Worm (Caenorhabditis elegans) whole organism, L1 larva: ENCODE results near the gene col-173.

Source experiments
- alr-1 ChIP-seq: fragments of 200-800 bp; sonication (Bioruptor generic); optimal IDR thresholded peaks from 2 replicates; lab custom pipeline; 2018; ENCODE audit warnings: borderline replicate concordance, mild to moderate bottlenecking, missing genetic modification characterization, missing compliant biosample characterization
- blmp-1 ChIP-seq: fragments of 150-350 bp; optimal IDR thresholded peaks from 2 replicates; lab custom pipeline; 2014; ENCODE audit warnings: missing biosample characterization, missing genetic modification characterization
- lin-13 ChIP-seq: fragments of 150-350 bp; optimal IDR thresholded peaks from 2 replicates; lab custom pipeline; 2014; ENCODE audit warnings: missing biosample characterization, missing genetic modification reagents, missing genetic modification characterization
- unc-62 ChIP-seq: fragments of 150-350 bp; optimal IDR thresholded peaks from 2 replicates; lab custom pipeline; 2014; ENCODE audit warnings: missing biosample characterization, missing genetic modification reagents, missing genetic modification characterization

DNA sequence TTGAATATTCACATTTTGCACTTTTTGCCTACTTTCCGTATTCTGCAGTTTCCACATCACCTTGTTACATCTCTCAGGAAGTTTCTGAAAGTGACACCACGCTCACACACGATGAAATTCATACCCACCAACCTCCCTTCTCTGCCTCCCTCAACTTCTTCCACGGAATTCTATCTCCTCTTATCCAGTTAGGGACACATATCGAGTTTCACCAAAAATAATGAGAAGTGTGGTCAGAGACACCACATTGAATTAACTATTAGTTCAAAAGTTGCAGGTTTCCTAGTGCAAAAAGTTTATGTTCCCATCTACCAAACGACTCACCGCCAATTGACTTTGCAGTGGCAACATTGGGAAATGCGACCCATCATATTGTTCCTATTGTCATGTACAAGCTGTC lies 26.9 kb downstream of the col-173 start:
- no peak for TF ChIP-seq unc-62 (GFP tag; lab: Kevin White, UChicago)
- no peak for TF ChIP-seq alr-1 (tag; lab: Kevin White, UChicago)
- no peak for TF ChIP-seq blmp-1 (tag; lab: Kevin White, UChicago)
- TF ChIP-seq lin-13 (GFP tag; lab: Kevin White, UChicago), result no peak
